Worm (Caenorhabditis elegans) whole organism, midembryonic: Measurements from ENCODE around the gene skr-17.

Experiments
- T22C8.4 ChIP-seq: fragments of 200-800 bp; sonication (Bioruptor generic); IDR thresholded peaks from 2 replicates; pipeline ENCODE4 v1.3.6; 2022; ENCODE audit warnings: missing genetic modification characterization, missing compliant biosample characterization
- cog-1 ChIP-seq: sonication (generic microtip); optimal IDR thresholded peaks from 2 replicates; lab custom pipeline; 2016; ENCODE audit warnings: missing genetic modification characterization, missing compliant biosample characterization
- flt-1 ChIP-seq: fragments of 200-800 bp; sonication (Bioruptor generic); IDR thresholded peaks from 2 replicates; pipeline ENCODE4 v1.3.6; 2022; ENCODE audit warnings: missing genetic modification characterization, missing compliant biosample characterization
- klf-2 ChIP-seq: fragments of 200-800 bp; sonication (Bioruptor generic); conservative IDR thresholded peaks from 2 replicates; pipeline ENCODE4 v1.3.6; 2022; ENCODE audit warnings: missing genetic modification reagents, missing genetic modification characterization, missing compliant biosample characterization
- med-1 ChIP-seq: sonication (generic microtip); optimal IDR thresholded peaks from 2 replicates; lab custom pipeline; 2017; ENCODE audit warnings: missing genetic modification characterization, mild to moderate bottlenecking, missing compliant biosample characterization, antibody characterized with exemption, missing genetic modification reagents; ENCODE audit not compliant: insufficient read depth
- ref-1 ChIP-seq: fragments of 200-800 bp; sonication (Bioruptor generic); conservative IDR thresholded peaks from 2 replicates; pipeline ENCODE4 v1.3.6; 2022; ENCODE audit warnings: missing genetic modification reagents, missing genetic modification characterization, missing compliant biosample characterization
- tab-1 ChIP-seq: fragments of 200-800 bp; sonication (Bioruptor generic); IDR thresholded peaks from 2 replicates; pipeline ENCODE4 v1.3.6; 2022; ENCODE audit warnings: missing genetic modification characterization, missing compliant biosample characterization
- ztf-23 ChIP-seq: fragments of 200-800 bp; sonication (Bioruptor generic); IDR thresholded peaks from 2 replicates; pipeline ENCODE4 v1.3.6; 2022; ENCODE audit warnings: missing genetic modification reagents, missing genetic modification characterization, missing compliant biosample characterization
- ztf-29 ChIP-seq: fragments of 200-800 bp; sonication (Bioruptor generic); IDR thresholded peaks from 2 replicates; pipeline ENCODE4 v1.3.6; 2022; ENCODE audit warnings: missing genetic modification reagents, missing genetic modification characterization, missing compliant biosample characterization

skr-17 gene

ce11 chrII:7803174-7803573, 19.9 kb downstream of the skr-17 start:
- TF ChIP-seq klf-2 (GFP tag; lab: Robert Waterston, UW) (no peak), ztf-29 (GFP tag; lab: Robert Waterston, UW) (no peak), flt-1 (GFP tag; lab: Robert Waterston, UW) (no peak), tab-1 (GFP tag; lab: Robert Waterston, UW) (no peak), T22C8.4 (no peak), med-1 (GFP tag; lab: Kevin White, UChicago) (no peak), cog-1 (no peak), ref-1 (GFP tag; lab: Robert Waterston, UW) (no peak), ztf-23 (GFP tag; lab: Robert Waterston, UW) (no peak)

ce11 chrII:7806054-7806453, 22.7 kb downstream of the skr-17 start:
- no peak for TF ChIP-seq T22C8.4
- TF ChIP-seq ref-1 (GFP tag; lab: Robert Waterston, UW) = no peak
- TF ChIP-seq ztf-23 (GFP tag; lab: Robert Waterston, UW) = no peak
- no peak for TF ChIP-seq cog-1
- no peak for TF ChIP-seq ztf-29 (GFP tag; lab: Robert Waterston, UW)
- no peak for TF ChIP-seq flt-1 (GFP tag; lab: Robert Waterston, UW)
- TF ChIP-seq med-1 (GFP tag; lab: Kevin White, UChicago) = no peak
- TF ChIP-seq tab-1 (GFP tag; lab: Robert Waterston, UW) = no peak
- no peak for TF ChIP-seq klf-2 (GFP tag; lab: Robert Waterston, UW)

ce11 chrII:7806872-7807271, 23.6 kb downstream of the skr-17 start:
- no peak for TF ChIP-seq tab-1 (GFP tag; lab: Robert Waterston, UW)
- TF ChIP-seq ztf-29 (GFP tag; lab: Robert Waterston, UW) = no peak

- TF ChIP-seq flt-1 (GFP tag; lab: Robert Waterston, UW) (no peak), ztf-23 (GFP tag; lab: Robert Waterston, UW) (no peak), med-1 (GFP tag; lab: Kevin White, UChicago) (no peak)
Measured at ce11 chrII:7808153-7808552, 24.8 kb downstream of the skr-17 start.

ce11 chrII:7808950-7809349, 25.6 kb downstream of the skr-17 start:
- TF ChIP-seq klf-2 (GFP tag; lab: Robert Waterston, UW) (no peak), cog-1 (no peak), flt-1 (GFP tag; lab: Robert Waterston, UW) (no peak), ztf-29 (GFP tag; lab: Robert Waterston, UW) (no peak), ztf-23 (GFP tag; lab: Robert Waterston, UW) (no peak), T22C8.4 (no peak), tab-1 (GFP tag; lab: Robert Waterston, UW) (no peak), ref-1 (GFP tag; lab: Robert Waterston, UW) (no peak), med-1 (GFP tag; lab: Kevin White, UChicago) (no peak)

ce11 chrII:7809358-7809914, 26.1 kb downstream of the skr-17 start:
- TF ChIP-seq tab-1 (GFP tag; lab: Robert Waterston, UW) = no peak
- TF ChIP-seq flt-1 (GFP tag; lab: Robert Waterston, UW) = no peak
- TF ChIP-seq cog-1 = peak; percentile 85

- TF ChIP-seq klf-2 (GFP tag; lab: Robert Waterston, UW) (no peak), cog-1 (no peak), T22C8.4 (no peak), ref-1 (GFP tag; lab: Robert Waterston, UW) (no peak), ztf-29 (GFP tag; lab: Robert Waterston, UW) (no peak), med-1 (GFP tag; lab: Kevin White, UChicago) (no peak), flt-1 (GFP tag; lab: Robert Waterston, UW) (no peak), tab-1 (GFP tag; lab: Robert Waterston, UW) (no peak), ztf-23 (GFP tag; lab: Robert Waterston, UW) (no peak)
Measured at ce11 chrII:7810162-7810868, 27.0 kb downstream of the skr-17 start.

DNA sequence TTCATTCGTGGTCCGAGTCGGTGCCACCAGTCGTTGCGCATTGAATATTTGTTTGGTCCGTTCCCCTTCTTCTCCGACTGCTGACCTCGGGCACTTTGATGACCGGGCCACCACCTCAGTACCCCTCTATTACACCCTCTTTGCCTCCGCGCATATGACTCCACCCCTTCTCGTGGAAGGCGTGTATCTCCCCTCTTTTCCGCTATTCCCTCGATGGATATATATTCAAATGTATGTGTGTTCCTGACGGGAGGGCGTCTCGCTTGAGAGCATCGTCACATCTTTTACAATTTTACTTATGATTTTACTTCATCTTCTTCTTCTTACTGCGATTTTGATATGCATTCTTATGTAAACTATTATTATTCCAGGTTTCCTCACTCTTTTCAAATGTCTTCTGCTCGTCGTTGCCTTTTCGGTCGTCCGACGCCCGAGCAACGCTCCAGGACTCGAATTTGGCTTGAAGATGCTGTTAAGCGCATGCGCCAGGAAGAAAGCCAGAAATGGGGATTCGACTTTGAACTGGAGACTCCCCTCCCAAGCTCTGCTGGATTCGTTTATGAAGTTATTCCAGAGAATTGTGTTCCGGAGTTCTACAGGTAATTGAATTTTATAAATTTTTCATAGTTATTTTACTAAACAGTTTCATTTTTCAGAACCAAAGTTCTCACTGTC, 27.7 kb downstream of the skr-17 start, which contains the start of gene cki-1:
TSS of gene cki-1 (plus strand) at position 372 of the 675 bp plus-strand sequence.
- TF ChIP-seq klf-2 (GFP tag; lab: Robert Waterston, UW) = no peak
- TF ChIP-seq med-1 (GFP tag; lab: Kevin White, UChicago) = no peak
- peak; percentile 58 for TF ChIP-seq flt-1 (GFP tag; lab: Robert Waterston, UW)
- TF ChIP-seq ztf-23 (GFP tag; lab: Robert Waterston, UW) = peak; percentile 61; the same call in 1 of the 2 replicates
- no peak for TF ChIP-seq T22C8.4
- TF ChIP-seq cog-1 = no peak
- TF ChIP-seq tab-1 (GFP tag; lab: Robert Waterston, UW) = 0 out of 2 replicates have a peak, but pooled peaks have one; percentile 48
- TF ChIP-seq ztf-29 (GFP tag; lab: Robert Waterston, UW) = no peak
- no peak for TF ChIP-seq ref-1 (GFP tag; lab: Robert Waterston, UW)

DNA sequence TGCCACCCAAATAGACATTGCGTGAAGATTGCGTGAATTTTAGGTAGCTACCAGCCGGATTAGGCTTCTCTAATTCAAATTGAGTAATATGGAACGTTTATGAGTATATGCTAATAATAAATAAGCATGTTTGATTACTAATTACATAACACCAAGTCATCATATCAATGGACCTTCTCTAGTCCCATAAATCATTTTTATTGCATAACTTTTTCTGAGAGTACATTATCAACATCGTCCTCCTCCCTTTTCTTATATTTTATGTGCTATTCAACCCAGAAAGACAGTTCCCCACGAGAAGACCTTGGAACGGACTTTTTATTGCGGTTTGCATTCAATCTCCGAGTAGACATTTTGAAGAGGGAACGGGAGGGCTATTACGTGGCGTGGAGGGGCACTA, 29.0 kb downstream of the skr-17 start:
- TF ChIP-seq klf-2 (GFP tag; lab: Robert Waterston, UW) (0 out of 2 replicates have a peak, but pooled peaks have one; percentile 43), ztf-23 (GFP tag; lab: Robert Waterston, UW) (no peak), flt-1 (GFP tag; lab: Robert Waterston, UW) (peak; percentile 61; the same call in 1 of the 2 replicates), tab-1 (GFP tag; lab: Robert Waterston, UW) (no peak), ztf-29 (GFP tag; lab: Robert Waterston, UW) (0 out of 2 replicates have a peak, but pooled peaks have one; percentile 26), cog-1 (peak; percentile 36)
